Worm (Caenorhabditis elegans): Measurements from ENCODE around the gene spin-2.

- TF ChIP-seq dao-5 (tag; optimal IDR thresholded peaks at IDR 0.05) (no peak), him-1 (tag; optimal IDR thresholded peaks at IDR 0.05) (no peak)
Observed at ce11 chrIV:13085675-13086074, 1.1 kb upstream of the spin-2 start.
